Fruit fly (Drosophila melanogaster) whole organism, embryonic: ENCODE data around the gene CG2955.

Experiments
- CG10267 ChIP-seq: fragments of 200-800 bp; sonication (Bioruptor generic); optimal IDR thresholded peaks from 2 replicates; lab custom pipeline; 2018; ENCODE audit warnings: missing biosample characterization, mild to moderate bottlenecking, missing genetic modification characterization, moderate library complexity
- CG10431 ChIP-seq: fragments of 200-800 bp; sonication (Bioruptor generic); optimal IDR thresholded peaks from 3 replicates; lab custom pipeline; 2018; ENCODE audit warnings: missing biosample characterization, mild to moderate bottlenecking, missing genetic modification characterization
- Mes4 ChIP-seq: fragments of 200-800 bp; sonication (Bioruptor generic); optimal IDR thresholded peaks from 2 replicates; lab custom pipeline; 2016; ENCODE audit warnings: missing biosample characterization, missing genetic modification characterization

DNA sequence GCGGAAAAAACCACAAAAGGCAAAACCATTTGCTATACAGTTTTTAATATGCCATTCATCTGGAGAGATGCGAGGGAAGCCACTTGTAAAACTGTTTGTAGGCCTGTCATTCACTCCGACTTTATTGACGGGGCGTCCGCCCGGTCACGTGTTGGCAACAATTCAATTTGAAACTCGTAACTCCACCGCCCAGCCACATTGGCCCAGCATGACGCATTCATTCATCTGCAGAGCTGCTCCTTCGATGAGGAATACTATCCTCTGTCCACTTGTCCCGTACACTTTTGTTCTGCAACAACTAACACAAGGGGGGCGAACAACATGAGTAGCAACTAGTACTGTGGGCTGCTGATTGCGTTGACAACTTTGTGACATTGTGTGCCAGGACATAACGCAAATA, 16.8 kb upstream of the CG2955 start:
- TF ChIP-seq CG10267 (tag; lab: Kevin White, UChicago): no peak
- no peak for TF ChIP-seq CG10431 (GFP tag; lab: Kevin White, UChicago)
- TF ChIP-seq Mes4 (GFP tag; lab: Kevin White, UChicago): no peak
